Fruit fly (Drosophila melanogaster): ENCODE measurements around the gene CAH16.

dm6 chr3R:31235262-31235661 is 24.8 kb upstream of the CAH16 start, which contains the start of gene CG15564:
- TF ChIP-seq CG11294 (GFP tag; IDR thresholded peaks at IDR 0.05) (no peak), OdsH (GFP tag; optimal IDR thresholded peaks at IDR 0.05) (no peak), Blimp-1 (GFP tag; optimal IDR thresholded peaks at IDR 0.05) (no peak), spab (GFP tag; optimal IDR thresholded peaks at IDR 0.05) (no peak), CG6276 (GFP tag; optimal IDR thresholded peaks at IDR 0.05) (no peak), CG7368 (GFP tag; optimal IDR thresholded peaks at IDR 0.05) (no peak), CG11762 (GFP tag; optimal IDR thresholded peaks at IDR 0.05; ENCODE audit: insufficient read depth) (no peak)
